Worm (Caenorhabditis elegans): ENCODE measurements around the gene oac-37.

DNA sequence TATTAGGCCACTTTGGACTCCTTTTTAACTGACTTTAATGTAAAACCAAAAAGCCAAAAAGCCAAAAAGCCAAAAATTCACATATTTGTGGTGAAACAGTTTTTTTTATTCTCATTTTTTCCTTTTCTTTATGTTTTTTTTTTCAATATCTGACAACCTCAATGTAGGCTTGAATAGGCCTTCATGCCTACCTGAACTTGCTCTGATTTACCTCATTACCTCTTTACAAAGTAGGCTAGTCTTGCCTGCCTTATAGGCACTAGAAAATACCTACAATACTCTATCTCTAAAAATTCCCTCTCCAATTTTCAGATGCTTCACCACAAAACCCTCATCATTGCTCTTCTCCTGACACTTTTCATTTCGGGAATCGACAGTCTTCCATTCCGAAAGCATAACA is 39.4 kb upstream of the oac-37 start, which contains the start of gene ins-34:
- no peak for TF ChIP-seq nhr-12 (tag; optimal IDR thresholded peaks at IDR 0.05)
- no peak for TF ChIP-seq zag-1 (tag; optimal IDR thresholded peaks at IDR 0.05)
- TF ChIP-seq aly-2 (tag; optimal IDR thresholded peaks at IDR 0.05): no peak
- TF ChIP-seq ztf-4 (tag; optimal IDR thresholded peaks at IDR 0.05): no peak
- no peak for TF ChIP-seq snpc-4 (tag; optimal IDR thresholded peaks at IDR 0.05)
- TF ChIP-seq nhr-77 (tag; optimal IDR thresholded peaks at IDR 0.05): no peak
- no peak for TF ChIP-seq unc-39 (tag; optimal IDR thresholded peaks at IDR 0.05)
- no peak for TF ChIP-seq mdl-1 (tag; optimal IDR thresholded peaks at IDR 0.05)

All from whole organism, L3 larva.